Fruit fly (Drosophila melanogaster) whole organism, embryonic: ENCODE measurements around the gene Mettl4.

ENCODE experiments used
- Adf1 ChIP-seq: fragments of 200-800 bp; sonication (Bioruptor generic); IDR thresholded peaks from 2 replicates; pipeline ENCODE4 v1.3.6; 2022; ENCODE audit warnings: missing biosample characterization, missing genetic modification characterization
- Aef1 ChIP-seq: fragments of 200-800 bp; sonication (Bioruptor generic); IDR thresholded peaks from 3 replicates; pipeline ENCODE4 v1.3.6; 2022; ENCODE audit warnings: missing biosample characterization, missing genetic modification characterization
- B-H1 ChIP-seq: fragments of 200-800 bp; sonication (Bioruptor generic); IDR thresholded peaks from 3 replicates; pipeline ENCODE4 v1.3.6; 2022; ENCODE audit warnings: missing biosample characterization, missing genetic modification characterization
- Bteb2 ChIP-seq: fragments of 200-800 bp; sonication (Bioruptor generic); optimal IDR thresholded peaks from 2 replicates; lab custom pipeline; 2016; ENCODE audit warnings: missing biosample characterization, missing genetic modification characterization
- CG10274 ChIP-seq: fragments of 200-800 bp; sonication (Bioruptor generic); optimal IDR thresholded peaks from 3 replicates; lab custom pipeline; 2017; ENCODE audit warnings: missing biosample characterization, mild to moderate bottlenecking, missing genetic modification characterization
- CG10321 ChIP-seq: fragments of 200-800 bp; sonication (Bioruptor generic); IDR thresholded peaks from 2 replicates; pipeline ENCODE4 v1.3.6; 2022; ENCODE audit warnings: missing biosample characterization, missing genetic modification characterization
- CG11696 ChIP-seq: fragments of 200-800 bp; sonication (Bioruptor generic); IDR thresholded peaks from 2 replicates; pipeline ENCODE4 v1.3.6; 2022; ENCODE audit warnings: missing biosample characterization, missing genetic modification characterization
- CG1233 ChIP-seq: fragments of 200-800 bp; sonication (Bioruptor generic); optimal IDR thresholded peaks from 4 replicates; lab custom pipeline; 2018; ENCODE audit warnings: missing biosample characterization, mild to moderate bottlenecking, missing genetic modification characterization
- CG12769 ChIP-seq: fragments of 200-800 bp; sonication (Bioruptor generic); optimal IDR thresholded peaks from 2 replicates; lab custom pipeline; 2019; ENCODE audit warnings: missing biosample characterization, mild to moderate bottlenecking, missing genetic modification characterization, moderate library complexity
- CG13894 ChIP-seq: fragments of 200-800 bp; sonication (Bioruptor generic); optimal IDR thresholded peaks from 3 replicates; lab custom pipeline; 2018; ENCODE audit warnings: missing biosample characterization, mild to moderate bottlenecking, missing genetic modification characterization, moderate library complexity
- CG14441 ChIP-seq: fragments of 200-800 bp; sonication (Bioruptor generic); IDR thresholded peaks from 2 replicates; pipeline ENCODE4 v1.3.6; 2022; ENCODE audit warnings: missing biosample characterization, missing genetic modification characterization
- CG14860 ChIP-seq: fragments of 200-800 bp; sonication (Bioruptor generic); IDR thresholded peaks from 3 replicates; pipeline ENCODE4 v1.3.6; 2022; ENCODE audit warnings: missing biosample characterization, missing genetic modification characterization; ENCODE audit not compliant: partially characterized antibody
- CG16815 ChIP-seq: fragments of 200-800 bp; sonication (Bioruptor generic); optimal IDR thresholded peaks from 3 replicates; lab custom pipeline; 2017; ENCODE audit warnings: missing biosample characterization, mild to moderate bottlenecking, missing genetic modification characterization
- CG17385 ChIP-seq: fragments of 200-800 bp; sonication (Bioruptor generic); optimal IDR thresholded peaks from 3 replicates; lab custom pipeline; 2018; ENCODE audit warnings: missing biosample characterization, mild to moderate bottlenecking, missing genetic modification characterization
- CG18262 ChIP-seq: fragments of 200-800 bp; optimal IDR thresholded peaks from 3 replicates; lab custom pipeline; 2019; ENCODE audit warnings: missing biosample characterization, mild to moderate bottlenecking, missing genetic modification characterization, moderate library complexity
- CG2129 ChIP-seq: fragments of 200-800 bp; sonication (Bioruptor generic); IDR thresholded peaks from 2 replicates; pipeline ENCODE4 v1.3.6; 2022; ENCODE audit warnings: missing biosample characterization, missing genetic modification characterization; ENCODE audit not compliant: partially characterized antibody
- CG4328 ChIP-seq: fragments of 200-800 bp; sonication (Bioruptor generic); optimal IDR thresholded peaks from 3 replicates; lab custom pipeline; 2017; ENCODE audit warnings: missing biosample characterization, missing genetic modification reagents, missing genetic modification characterization
- CG4360 ChIP-seq: fragments of 200-800 bp; sonication (Bioruptor generic); IDR thresholded peaks from 2 replicates; pipeline ENCODE4 v1.3.6; 2022; ENCODE audit warnings: missing biosample characterization, missing genetic modification characterization
- CG4820 ChIP-seq: fragments of 200-800 bp; sonication (Bioruptor generic); optimal IDR thresholded peaks from 3 replicates; lab custom pipeline; 2016; ENCODE audit warnings: missing biosample characterization, missing genetic modification characterization
- CG5245 ChIP-seq: fragments of 200-800 bp; sonication (Bioruptor generic); optimal IDR thresholded peaks from 3 replicates; lab custom pipeline; 2016; ENCODE audit warnings: missing biosample characterization, missing genetic modification characterization
- CG6175 ChIP-seq: fragments of 200-800 bp; sonication (Bioruptor generic); IDR thresholded peaks from 3 replicates; pipeline ENCODE4 v1.3.6; 2022; ENCODE audit warnings: missing biosample characterization, missing genetic modification characterization
- CG6813 ChIP-seq: fragments of 200-800 bp; sonication (Bioruptor generic); optimal IDR thresholded peaks from 2 replicates; lab custom pipeline; 2017; ENCODE audit warnings: missing biosample characterization, missing genetic modification characterization, mild to moderate bottlenecking, moderate library complexity, missing genetic modification reagents
- CG7271 ChIP-seq: fragments of 200-800 bp; sonication (Bioruptor generic); optimal IDR thresholded peaks from 2 replicates; lab custom pipeline; 2018; ENCODE audit warnings: missing biosample characterization, mild to moderate bottlenecking, missing genetic modification characterization, moderate library complexity
- CG7357 ChIP-seq: fragments of 200-800 bp; sonication (Bioruptor generic); IDR thresholded peaks from 3 replicates; pipeline ENCODE4 v1.3.6; 2022; ENCODE audit warnings: missing biosample characterization, missing genetic modification characterization
- CG7556 ChIP-seq: fragments of 200-800 bp; sonication (Bioruptor generic); optimal IDR thresholded peaks from 2 replicates; lab custom pipeline; 2017; ENCODE audit warnings: missing biosample characterization, mild to moderate bottlenecking, missing genetic modification characterization
- CG7786 ChIP-seq: fragments of 200-800 bp; sonication (Bioruptor generic); optimal IDR thresholded peaks from 2 replicates; lab custom pipeline; 2016; ENCODE audit warnings: missing biosample characterization, missing genetic modification characterization
- CG8359 ChIP-seq: fragments of 200-800 bp; sonication (Bioruptor generic); optimal IDR thresholded peaks from 2 replicates; lab custom pipeline; 2017; ENCODE audit warnings: missing biosample characterization, mild to moderate bottlenecking, missing genetic modification characterization, borderline replicate concordance
- D19A ChIP-seq: fragments of 200-800 bp; optimal IDR thresholded peaks from 3 replicates; lab custom pipeline; 2019; ENCODE audit warnings: missing biosample characterization, mild to moderate bottlenecking, missing genetic modification characterization, moderate library complexity
- E2f1 ChIP-seq: fragments of 200-800 bp; sonication (Bioruptor generic); IDR thresholded peaks from 2 replicates; pipeline ENCODE4 v1.3.6; 2022; ENCODE audit warnings: missing biosample characterization, missing genetic modification characterization
- Lhr ChIP-seq: fragments of 200-800 bp; sonication (Bioruptor generic); optimal IDR thresholded peaks from 3 replicates; lab custom pipeline; 2017; ENCODE audit warnings: mild to moderate bottlenecking, missing biosample characterization, missing genetic modification reagents, missing genetic modification characterization
- MTF-1 ChIP-seq: fragments of 200-800 bp; sonication (Bioruptor generic); optimal IDR thresholded peaks from 2 replicates; lab custom pipeline; 2018; ENCODE audit warnings: missing biosample characterization, mild to moderate bottlenecking, missing genetic modification characterization, borderline replicate concordance
- Ptx1 ChIP-seq: fragments of 200-800 bp; sonication (Bioruptor generic); IDR thresholded peaks from 2 replicates; pipeline ENCODE4 v1.3.6; 2022; ENCODE audit warnings: missing biosample characterization, missing genetic modification characterization
- Rx ChIP-seq: fragments of 200-800 bp; sonication (Bioruptor generic); IDR thresholded peaks from 2 replicates; pipeline ENCODE4 v1.3.6; 2022; ENCODE audit warnings: missing biosample characterization, missing genetic modification characterization
- Six4 ChIP-seq: fragments of 200-800 bp; sonication (Bioruptor generic); optimal IDR thresholded peaks from 2 replicates; lab custom pipeline; 2016; ENCODE audit warnings: missing biosample characterization, missing genetic modification characterization
- Sox102F ChIP-seq: fragments of 200-800 bp; sonication (Bioruptor generic); optimal IDR thresholded peaks from 2 replicates; lab custom pipeline; 2018; ENCODE audit warnings: missing biosample characterization, mild to moderate bottlenecking, missing genetic modification characterization, moderate library complexity
- bsh ChIP-seq, 2 experiments: fragments of 200-800 bp; sonication (Bioruptor generic); optimal IDR thresholded peaks; 2 replicates each; lab custom pipeline; 2017 to 2018; ENCODE audit warnings: mild to moderate bottlenecking in 2 of 2, missing biosample characterization in 2 of 2, missing genetic modification characterization in 2 of 2, moderate library complexity in 1 of 2
- ci ChIP-seq: fragments of 200-800 bp; sonication (Bioruptor generic); IDR thresholded peaks from 3 replicates; pipeline ENCODE4 v1.3.6; 2022; ENCODE audit warnings: missing biosample characterization, missing genetic modification characterization
- crol ChIP-seq: fragments of 200-800 bp; sonication (Bioruptor generic); IDR thresholded peaks from 2 replicates; pipeline ENCODE4 v1.3.6; 2022; ENCODE audit warnings: missing biosample characterization, missing genetic modification characterization
- dm ChIP-seq: fragments of 200-800 bp; sonication (Bioruptor generic); optimal IDR thresholded peaks from 3 replicates; lab custom pipeline; 2016; ENCODE audit warnings: missing biosample characterization, missing genetic modification characterization
- dysf ChIP-seq: fragments of 200-800 bp; sonication (Bioruptor generic); IDR thresholded peaks from 3 replicates; pipeline ENCODE4 v1.3.6; 2022; ENCODE audit warnings: missing biosample characterization, missing genetic modification characterization
- ewg ChIP-seq: fragments of 200-800 bp; sonication (Bioruptor generic); optimal IDR thresholded peaks from 3 replicates; lab custom pipeline; 2017; ENCODE audit warnings: mild to moderate bottlenecking, missing biosample characterization, missing genetic modification reagents, missing genetic modification characterization
- gcm2 ChIP-seq: fragments of 200-800 bp; sonication (Bioruptor generic); optimal IDR thresholded peaks from 2 replicates; lab custom pipeline; 2016; ENCODE audit warnings: missing biosample characterization, missing genetic modification characterization
- hth ChIP-seq: fragments of >200 bp; optimal IDR thresholded peaks from 2 replicates; lab custom pipeline; 2017; ENCODE audit warnings: inconsistent platforms
- knrl ChIP-seq: fragments of 200-800 bp; sonication (Bioruptor generic); IDR thresholded peaks from 3 replicates; pipeline ENCODE4 v1.3.6; 2022; ENCODE audit warnings: missing biosample characterization, missing genetic modification characterization; ENCODE audit not compliant: partially characterized antibody
- nerfin-2 ChIP-seq: fragments of 200-800 bp; sonication (Bioruptor generic); IDR thresholded peaks from 2 replicates; pipeline ENCODE4 v1.3.6; 2022; ENCODE audit warnings: missing biosample characterization, missing genetic modification characterization; ENCODE audit not compliant: partially characterized antibody
- ro ChIP-seq: fragments of 200-800 bp; sonication (Bioruptor generic); IDR thresholded peaks from 2 replicates; pipeline ENCODE4 v1.3.6; 2022; ENCODE audit warnings: missing biosample characterization, missing genetic modification characterization
- seq ChIP-seq: fragments of 200-800 bp; sonication (Bioruptor generic); IDR thresholded peaks from 2 replicates; pipeline ENCODE4 v1.3.6; 2022; ENCODE audit warnings: missing biosample characterization, missing genetic modification characterization
- sim ChIP-seq: fragments of 200-800 bp; sonication (Bioruptor generic); IDR thresholded peaks from 2 replicates; pipeline ENCODE4 v1.3.6; 2022; ENCODE audit warnings: missing biosample characterization, missing genetic modification characterization
- slp2 ChIP-seq: fragments of 200-800 bp; sonication (Bioruptor generic); optimal IDR thresholded peaks from 2 replicates; lab custom pipeline; 2016; ENCODE audit warnings: missing biosample characterization, missing genetic modification characterization
- sob ChIP-seq: fragments of 200-800 bp; sonication (Bioruptor generic); IDR thresholded peaks from 2 replicates; pipeline ENCODE4 v1.3.6; 2022; ENCODE audit warnings: missing biosample characterization, missing genetic modification characterization
- wor ChIP-seq: fragments of 200-800 bp; sonication (Bioruptor generic); IDR thresholded peaks from 2 replicates; pipeline ENCODE4 v1.3.6; 2022; ENCODE audit warnings: missing biosample characterization, missing genetic modification characterization
- zf30C ChIP-seq: fragments of 200-800 bp; sonication (Bioruptor generic); optimal IDR thresholded peaks from 3 replicates; lab custom pipeline; 2018; ENCODE audit warnings: missing biosample characterization, mild to moderate bottlenecking, missing genetic modification characterization

Gene Mettl4

DNA sequence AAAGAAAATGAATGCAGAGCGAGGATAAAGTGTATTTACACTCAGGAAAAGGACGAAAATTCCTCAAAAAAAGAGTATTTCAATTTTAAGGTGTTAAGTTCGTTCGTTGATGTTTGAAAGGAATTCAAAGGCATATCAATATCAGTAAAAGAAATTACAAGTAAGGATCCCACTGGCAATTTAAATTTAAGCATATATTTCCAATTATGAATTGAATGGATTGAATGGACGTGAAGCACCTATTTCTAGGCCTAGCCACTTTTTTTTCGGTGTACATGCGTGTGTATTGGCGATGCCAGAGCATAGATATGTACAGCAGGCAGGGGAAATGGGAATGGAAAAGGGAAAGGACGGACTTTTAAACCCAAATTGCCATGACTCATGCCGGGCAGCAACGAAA is 20.4 kb downstream of the Mettl4 start (continued):
- TF ChIP-seq CG12769 (no peak), CG14860 (GFP tag; lab: Robert Waterston, UW) (no peak), CG7556 (GFP tag; lab: Kevin White, UChicago) (peak; percentile 47), CG7357 (no peak), nerfin-2 (no peak), E2f1 (GFP tag; lab: Robert Waterston, UW) (no peak), CG8359 (GFP tag; lab: Kevin White, UChicago) (no peak), Bteb2 (GFP tag; lab: Kevin White, UChicago) (no peak), MTF-1 (no peak), CG14441 (GFP tag; lab: Robert Waterston, UW) (no peak), CG10321 (GFP tag; lab: Robert Waterston, UW) (no peak), CG17385 (GFP tag; lab: Kevin White, UChicago) (no peak), CG18262 (peak; percentile 60), CG1233 (peak; percentile 23), B-H1 (GFP tag; lab: Robert Waterston, UW) (no peak), CG4820 (GFP tag; lab: Kevin White, UChicago) (no peak), D19A (tag; lab: Kevin White, UChicago) (peak; percentile 27), slp2 (GFP tag; lab: Kevin White, UChicago) (no peak), bsh (GFP tag; optimal IDR thresholded peaks at IDR 0.05; lab: Kevin White, UChicago) (peak in 1 of 2 experiments; percentile 14), wor (GFP tag; lab: Robert Waterston, UW) (no peak), Six4 (GFP tag; lab: Kevin White, UChicago) (no peak), CG5245 (GFP tag; lab: Kevin White, UChicago) (no peak), CG6175 (GFP tag; lab: Robert Waterston, UW) (no peak), CG4360 (GFP tag; lab: Robert Waterston, UW) (no peak), Rx (GFP tag; lab: Robert Waterston, UW) (no peak), CG10274 (no peak), CG11696 (GFP tag; lab: Robert Waterston, UW) (no peak), zf30C (GFP tag; lab: Kevin White, UChicago) (peak; percentile 98), dm (no peak), Lhr (GFP tag; lab: Kevin White, UChicago) (no peak), dysf (GFP tag; lab: Robert Waterston, UW) (no peak), Sox102F (GFP tag; lab: Kevin White, UChicago) (no peak), hth (lab: Kevin White, UChicago) (no peak), CG4328 (GFP tag; lab: Kevin White, UChicago) (no peak), ro (GFP tag; lab: Robert Waterston, UW) (no peak), Adf1 (no peak), knrl (GFP tag; lab: Robert Waterston, UW) (no peak), CG16815 (peak; percentile 16), CG6813 (GFP tag; lab: Kevin White, UChicago) (no peak), sob (no peak), crol (GFP tag; lab: Robert Waterston, UW) (no peak), CG7271 (no peak), sim (GFP tag; lab: Robert Waterston, UW) (no peak), CG13894 (no peak), ewg (no peak), ci (GFP tag; lab: Robert Waterston, UW) (no peak), CG7786 (GFP tag; lab: Kevin White, UChicago) (no peak), Aef1 (GFP tag; lab: Robert Waterston, UW) (no peak), gcm2 (GFP tag; lab: Kevin White, UChicago) (no peak), seq (GFP tag; lab: Robert Waterston, UW) (no peak), Ptx1 (no peak), CG2129 (GFP tag; lab: Robert Waterston, UW) (no peak)
